Worm (Caenorhabditis elegans) whole organism, L4/young adult: ENCODE results near the gene C36C5.4.

Experiments used
- W03F9.2 ChIP-seq: fragments of 150-350 bp; optimal IDR thresholded peaks from 2 replicates; lab custom pipeline; 2014; ENCODE audit warnings: missing biosample characterization, missing genetic modification characterization
- dao-5 ChIP-seq: sonication (generic microtip); optimal IDR thresholded peaks from 2 replicates; lab custom pipeline; 2016; ENCODE audit warnings: missing genotype, missing genetic modification characterization, moderate library complexity, missing compliant biosample characterization
- him-1 ChIP-seq: sonication (generic microtip); optimal IDR thresholded peaks from 2 replicates; lab custom pipeline; 2016; ENCODE audit warnings: missing genotype, missing genetic modification reagents, missing genetic modification characterization, missing compliant biosample characterization

Gene C36C5.4

ce11 chrV:3166260-3166659 is at the start of gene C36C5.4:
Gene C36C5.4 (plus strand): TSS chrV:3166560.
- TF ChIP-seq W03F9.2 (tag; lab: Kevin White, UChicago) (no peak), him-1 (no peak), dao-5 (no peak)

- no peak for TF ChIP-seq him-1
- TF ChIP-seq dao-5: no peak
- no peak for TF ChIP-seq W03F9.2 (tag; lab: Kevin White, UChicago)
Measured at ce11 chrV:3118167-3118566, 48.2 kb upstream of the C36C5.4 start, which contains the start of gene clec-210. Gene clec-210 (plus strand): TSS chrV:3118377.

ce11 chrV:3119185-3119584 is 47.2 kb upstream of the C36C5.4 start:
- no peak for TF ChIP-seq dao-5
- no peak for TF ChIP-seq W03F9.2 (tag; lab: Kevin White, UChicago)
- no peak for TF ChIP-seq him-1

ce11 chrV:3121743-3122142 is 44.6 kb upstream of the C36C5.4 start, which contains the start of gene srt-56:
Gene srt-56 (minus strand): TSS chrV:3121843.
- TF ChIP-seq him-1 (no peak), W03F9.2 (tag; lab: Kevin White, UChicago) (no peak), dao-5 (no peak)

- TF ChIP-seq him-1 (no peak), W03F9.2 (tag; lab: Kevin White, UChicago) (no peak), dao-5 (no peak)
Measured at ce11 chrV:3122403-3122802, 44.0 kb upstream of the C36C5.4 start.

ce11 chrV:3124912-3125311 is 41.4 kb upstream of the C36C5.4 start, which contains the start of gene Y73C8C.12:
Gene Y73C8C.12 (plus strand): TSS chrV:3125212.
- TF ChIP-seq dao-5: no peak
- TF ChIP-seq him-1: no peak
- no peak for TF ChIP-seq W03F9.2 (tag; lab: Kevin White, UChicago)

- TF ChIP-seq W03F9.2 (tag; lab: Kevin White, UChicago) (no peak), him-1 (no peak), dao-5 (no peak)
Measured at ce11 chrV:3127670-3128069, 38.7 kb upstream of the C36C5.4 start, which contains the start of gene Y73C8C.10. Gene Y73C8C.10 (minus strand): TSS chrV:3127770.

- TF ChIP-seq dao-5: no peak
- TF ChIP-seq him-1: no peak
- TF ChIP-seq W03F9.2 (tag; lab: Kevin White, UChicago): no peak
Measured at ce11 chrV:3128803-3129202, 37.6 kb upstream of the C36C5.4 start, which contains the start of gene tat-6. Gene tat-6 (plus strand): TSS chrV:3129103.

ce11 chrV:3132116-3132515 is 34.2 kb upstream of the C36C5.4 start:
- no peak for TF ChIP-seq him-1
- TF ChIP-seq dao-5: no peak
- no peak for TF ChIP-seq W03F9.2 (tag; lab: Kevin White, UChicago)

ce11 chrV:3133293-3133755 is 33.0 kb upstream of the C36C5.4 start, which contains the start of gene F02C9.2:
Gene F02C9.2 (plus strand): TSS chrV:3133705.
- TF ChIP-seq dao-5 (no peak), W03F9.2 (tag; lab: Kevin White, UChicago) (no peak), him-1 (no peak)

- TF ChIP-seq W03F9.2 (tag; lab: Kevin White, UChicago) (no peak), him-1 (no peak)
Measured at ce11 chrV:3138488-3138887, 27.9 kb upstream of the C36C5.4 start, which contains the start of the genes irld-3 and F02C9.1. Gene irld-3 (minus strand): TSS chrV:3138588. Gene F02C9.1 (plus strand): TSS chrV:3138703.

- TF ChIP-seq dao-5: no peak
- no peak for TF ChIP-seq W03F9.2 (tag; lab: Kevin White, UChicago)
- TF ChIP-seq him-1: no peak
Measured at ce11 chrV:3141190-3141589, 25.2 kb upstream of the C36C5.4 start, which contains the start of gene srab-9. Gene srab-9 (minus strand): TSS chrV:3141290.

ce11 chrV:3144494-3144893 is 21.9 kb upstream of the C36C5.4 start, which contains the start of gene srab-10:
Gene srab-10 (minus strand): TSS chrV:3144594.
- TF ChIP-seq dao-5: no peak
- TF ChIP-seq W03F9.2 (tag; lab: Kevin White, UChicago): no peak
- TF ChIP-seq him-1: no peak

ce11 chrV:3145241-3145640 is 21.1 kb upstream of the C36C5.4 start:
- TF ChIP-seq dao-5 (no peak), him-1 (no peak), W03F9.2 (tag; lab: Kevin White, UChicago) (no peak)

- no peak for TF ChIP-seq him-1
- no peak for TF ChIP-seq W03F9.2 (tag; lab: Kevin White, UChicago)
- no peak for TF ChIP-seq dao-5
Measured at ce11 chrV:3146932-3147331, 19.4 kb upstream of the C36C5.4 start, which contains the start of gene srab-11. Gene srab-11 (minus strand): TSS chrV:3147032.
